Worm (Caenorhabditis elegans): ENCODE results near the gene sri-32.

DNA sequence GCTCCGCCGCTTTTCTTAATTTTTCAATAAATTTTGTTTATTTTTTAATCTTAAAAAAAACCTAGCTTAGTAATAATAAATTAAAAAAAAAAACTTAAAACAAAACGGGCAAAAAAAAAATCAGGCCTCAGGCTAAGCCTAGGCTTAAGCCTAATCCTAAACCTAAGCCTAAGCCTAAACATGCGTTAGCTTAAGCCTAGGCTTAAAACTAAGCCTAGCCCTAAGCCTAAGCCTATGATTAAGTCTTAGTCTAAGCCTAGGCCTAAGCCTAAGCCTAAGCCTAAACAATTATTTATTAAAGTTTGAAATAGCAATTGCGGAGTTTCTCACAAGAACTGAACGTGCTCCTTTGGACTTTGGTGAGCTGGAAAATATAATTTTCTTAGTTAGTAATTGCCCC is 19.0 kb downstream of the sri-32 start:
- TF ChIP-seq unc-62 (GFP tag; optimal IDR thresholded peaks at IDR 0.05) (no peak), F55B11.4 (tag; optimal IDR thresholded peaks at IDR 0.05; ENCODE audit: borderline replicate concordance, insufficient read depth) (no peak), efl-1 (GFP tag; optimal IDR thresholded peaks at IDR 0.05) (no peak), ama-1 (optimal IDR thresholded peaks at IDR 0.05) (no peak), ama-1 (GFP tag; optimal IDR thresholded peaks at IDR 0.05) (no peak), lag-1 (GFP tag; IDR thresholded peaks at IDR 0.05) (no peak), lin-54 (GFP tag; optimal IDR thresholded peaks at IDR 0.05) (no peak)

Data from whole organism, young adult.